Fruit fly (Drosophila melanogaster): ENCODE results near the gene CG13373.

CG13373 gene

DNA sequence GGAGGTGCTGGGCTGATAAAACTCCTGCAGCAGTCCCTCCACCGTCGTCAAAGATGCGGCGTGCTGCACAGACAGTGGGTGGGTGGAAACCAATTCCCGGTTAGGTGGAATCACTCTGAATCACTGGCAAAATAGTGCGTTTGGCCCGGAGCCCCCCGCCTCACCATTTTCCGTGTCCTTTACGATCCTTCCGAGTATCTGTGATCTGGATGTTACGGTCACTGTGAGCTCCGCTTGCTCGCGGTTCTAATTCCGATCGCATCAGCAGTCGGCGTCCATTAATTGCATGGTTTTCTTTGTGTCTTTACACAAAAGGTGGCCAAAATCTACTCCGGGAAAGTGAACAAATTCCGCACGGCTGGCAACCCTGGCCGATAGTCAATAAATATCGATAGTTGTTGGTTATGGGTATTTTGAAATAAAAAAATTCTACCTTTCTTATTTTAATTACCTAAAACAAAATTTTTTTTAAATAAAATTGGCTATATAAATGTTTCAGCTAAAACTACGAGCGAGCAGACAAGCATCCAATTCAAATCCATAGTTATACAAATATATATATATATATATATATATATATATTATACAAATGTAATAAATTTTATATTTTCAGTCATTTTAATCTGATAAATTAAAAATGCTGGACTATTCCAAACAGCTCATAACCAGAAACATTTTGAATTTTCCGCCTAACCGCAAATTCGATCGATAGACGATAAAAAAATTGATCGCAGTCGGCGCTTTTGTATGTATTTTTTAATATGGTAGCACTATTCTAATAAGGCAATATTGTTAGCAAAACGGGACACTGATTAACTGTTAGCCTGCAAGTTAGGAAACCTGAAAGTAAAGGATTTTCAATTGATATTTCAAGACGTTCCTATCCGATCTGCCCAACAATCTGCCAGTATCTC is at the start of gene CG13373, which contains the start of gene ebo:
Gene CG13373, plus strand, starts transcription at position 755 of the 914 bp plus-strand sequence.
Gene ebo, minus strand, starts transcription at position 350 of the 914 bp plus-strand sequence.
- TF ChIP-seq CG1621 (tag; optimal IDR thresholded peaks at IDR 0.05), result peak; percentile 95
- peak; percentile 48; the same call in 1 of the 2 replicates for TF ChIP-seq CG15336 (GFP tag; IDR thresholded peaks at IDR 0.05)
- peak; percentile 34 for TF ChIP-seq CG3032 (tag; optimal IDR thresholded peaks at IDR 0.05)
- peak; percentile 30 for TF ChIP-seq CG34406 (GFP tag; optimal IDR thresholded peaks at IDR 0.05)
- peak; percentile 7 for TF ChIP-seq CG8632 (GFP tag; optimal IDR thresholded peaks at IDR 0.05)
- TF ChIP-seq CG6163 (GFP tag; IDR thresholded peaks at IDR 0.05), result 0 out of 3 replicates have a peak, but pooled peaks have one; percentile 29
- peak; percentile 1 for TF ChIP-seq CG31627 (GFP tag; optimal IDR thresholded peaks at IDR 0.05)
- TF ChIP-seq ss (GFP tag; optimal IDR thresholded peaks at IDR 0.05), result no peak
- peak; percentile 21 for TF ChIP-seq esn (GFP tag; optimal IDR thresholded peaks at IDR 0.05)
- peak; percentile 38 for TF ChIP-seq Eip78C (GFP tag)
- TF ChIP-seq Hr39 (GFP tag; optimal IDR thresholded peaks at IDR 0.05), result no peak
- TF ChIP-seq Sox102F (GFP tag; optimal IDR thresholded peaks at IDR 0.05), result no peak
- TF ChIP-seq eg (GFP tag; IDR thresholded peaks at IDR 0.05), result peak; percentile 52; the same call in 2 of the 3 replicates
- peak; percentile 23 for TF ChIP-seq lz (GFP tag; optimal IDR thresholded peaks at IDR 0.05)
- peak; percentile 19 for TF ChIP-seq CG6792 (GFP tag; optimal IDR thresholded peaks at IDR 0.05)
- TF ChIP-seq CG6808 (GFP tag; optimal IDR thresholded peaks at IDR 0.05), result no peak
- TF ChIP-seq CG10631 (GFP tag; optimal IDR thresholded peaks at IDR 0.05), result peak; percentile 55
- no peak for TF ChIP-seq OdsH (GFP tag; optimal IDR thresholded peaks at IDR 0.05)
- no peak for TF ChIP-seq fkh (GFP tag; optimal IDR thresholded peaks at IDR 0.05)
- TF ChIP-seq Sox14 (GFP tag; optimal IDR thresholded peaks at IDR 0.05), result peak; percentile 84

DNA sequence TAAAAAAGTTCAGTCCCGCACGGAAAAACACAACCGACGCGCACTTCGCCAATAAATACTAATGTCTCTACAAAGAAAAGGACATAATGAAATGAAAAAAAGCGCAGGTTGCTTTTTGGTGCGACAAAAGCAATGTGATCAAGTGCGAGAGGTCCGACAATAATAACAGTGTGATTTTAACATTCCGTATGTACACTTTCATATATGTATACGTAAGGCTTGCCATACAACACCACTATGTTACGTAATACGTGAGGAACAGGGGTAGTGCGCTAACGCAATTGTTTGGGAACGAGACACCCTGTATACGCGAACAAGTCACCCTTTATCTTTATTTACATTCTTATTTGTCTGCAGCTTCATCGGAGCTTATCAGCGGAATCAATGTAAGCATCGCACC is 48.6 kb upstream of the CG13373 start:
- no peak for TF ChIP-seq salr (GFP tag; optimal IDR thresholded peaks at IDR 0.05)
- no peak for TF ChIP-seq Sox102F (GFP tag; optimal IDR thresholded peaks at IDR 0.05)
- no peak for TF ChIP-seq CG34406 (GFP tag; optimal IDR thresholded peaks at IDR 0.05)
- no peak for TF ChIP-seq dac (GFP tag; optimal IDR thresholded peaks at IDR 0.05)
- no peak for TF ChIP-seq CG10669 (GFP tag; optimal IDR thresholded peaks at IDR 0.05)
- no peak for TF ChIP-seq Lpt (GFP tag; optimal IDR thresholded peaks at IDR 0.05)
- TF ChIP-seq eg (GFP tag; IDR thresholded peaks at IDR 0.05), result no peak
- no peak for TF ChIP-seq Blimp-1 (GFP tag; optimal IDR thresholded peaks at IDR 0.05)
- TF ChIP-seq CG32006 (GFP tag; optimal IDR thresholded peaks at IDR 0.05), result no peak
- no peak for TF ChIP-seq Ets21C (GFP tag; optimal IDR thresholded peaks at IDR 0.05)

DNA sequence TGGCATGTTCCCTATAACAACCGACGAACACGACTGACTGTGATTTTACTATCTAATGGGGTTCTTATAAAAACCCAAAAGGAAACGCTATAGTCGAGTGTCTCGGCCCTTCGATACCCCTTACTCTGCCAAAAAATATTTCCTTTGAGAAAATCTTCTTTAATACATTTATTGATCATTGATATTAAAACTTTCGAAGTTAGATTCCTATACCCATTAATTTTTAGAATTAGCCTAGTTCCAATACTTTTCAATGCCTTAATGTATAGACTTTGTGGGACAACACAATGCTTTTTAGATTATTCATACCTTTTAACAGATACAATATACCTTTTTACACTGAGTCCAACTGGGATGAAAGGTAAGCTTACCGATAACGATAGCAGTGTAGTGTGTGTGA is 39.4 kb upstream of the CG13373 start, which contains the start of gene Pgcl:
Gene Pgcl, minus strand, starts transcription at position 45 of the 400 bp plus-strand sequence.
- TF ChIP-seq Blimp-1 (GFP tag; optimal IDR thresholded peaks at IDR 0.05) (no peak), topi (GFP tag; optimal IDR thresholded peaks at IDR 0.05) (no peak), esn (GFP tag; optimal IDR thresholded peaks at IDR 0.05) (no peak), Eip78C (GFP tag) (no peak), Hr4 (GFP tag; optimal IDR thresholded peaks at IDR 0.05) (no peak), CG11294 (GFP tag; IDR thresholded peaks at IDR 0.05) (no peak), Sox15 (GFP tag; optimal IDR thresholded peaks at IDR 0.05) (no peak), CG10669 (GFP tag; optimal IDR thresholded peaks at IDR 0.05) (no peak), Lpt (GFP tag; optimal IDR thresholded peaks at IDR 0.05) (no peak), Smox (GFP tag; optimal IDR thresholded peaks at IDR 0.05) (no peak), Eip75B (GFP tag; optimal IDR thresholded peaks at IDR 0.05) (no peak), eg (GFP tag; IDR thresholded peaks at IDR 0.05) (no peak)

DNA sequence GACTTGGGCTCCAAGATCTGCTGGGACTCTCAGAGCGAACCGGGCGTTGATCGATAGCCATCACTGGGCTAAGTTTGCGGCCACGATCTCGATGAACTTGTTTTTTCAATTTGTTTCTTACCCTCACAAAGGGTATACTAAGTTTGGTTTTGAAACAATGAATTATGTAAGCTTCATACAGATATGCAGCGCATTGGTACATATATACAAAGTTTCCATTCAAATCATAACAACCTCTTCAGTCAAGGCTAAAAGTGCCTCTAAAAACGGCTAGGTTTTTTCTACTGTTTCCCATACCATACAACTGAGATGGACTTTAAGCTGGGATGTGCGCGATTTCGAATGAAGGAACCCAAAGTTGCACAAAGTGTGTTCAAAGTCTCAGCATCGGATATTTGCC is 35.5 kb upstream of the CG13373 start:
- no peak for TF ChIP-seq cyc (GFP tag; optimal IDR thresholded peaks at IDR 0.05)
- TF ChIP-seq net (GFP tag; optimal IDR thresholded peaks at IDR 0.05), result no peak
- peak; percentile 28 for TF ChIP-seq topi (GFP tag; optimal IDR thresholded peaks at IDR 0.05)
- TF ChIP-seq CG6792 (GFP tag; optimal IDR thresholded peaks at IDR 0.05), result no peak
- peak; percentile 48 for TF ChIP-seq Sox102F (GFP tag; optimal IDR thresholded peaks at IDR 0.05)
- TF ChIP-seq vri (GFP tag; optimal IDR thresholded peaks at IDR 0.05), result no peak
- TF ChIP-seq CG8119 (GFP tag; IDR thresholded peaks at IDR 0.05), result no peak
- TF ChIP-seq Sox15 (GFP tag; optimal IDR thresholded peaks at IDR 0.05), result no peak
- no peak for TF ChIP-seq CG8632 (GFP tag; optimal IDR thresholded peaks at IDR 0.05)
- no peak for TF ChIP-seq Blimp-1 (GFP tag; optimal IDR thresholded peaks at IDR 0.05)
- no peak for TF ChIP-seq CG15336 (GFP tag; IDR thresholded peaks at IDR 0.05)
- no peak for TF ChIP-seq CG11902 (GFP tag; optimal IDR thresholded peaks at IDR 0.05)
- TF ChIP-seq CG31627 (GFP tag; optimal IDR thresholded peaks at IDR 0.05), result peak; percentile 5
- TF ChIP-seq CG6163 (GFP tag; IDR thresholded peaks at IDR 0.05), result no peak
- no peak for TF ChIP-seq CG6854 (GFP tag; optimal IDR thresholded peaks at IDR 0.05)
- no peak for TF ChIP-seq Eip93F (GFP tag; optimal IDR thresholded peaks at IDR 0.05)
- peak; percentile 13 for TF ChIP-seq Hr39 (GFP tag; optimal IDR thresholded peaks at IDR 0.05)
- no peak for TF ChIP-seq CG6808 (GFP tag; optimal IDR thresholded peaks at IDR 0.05)
- TF ChIP-seq CG3919 (GFP tag; optimal IDR thresholded peaks at IDR 0.05), result no peak
- no peak for TF ChIP-seq dac (GFP tag; optimal IDR thresholded peaks at IDR 0.05)
- TF ChIP-seq eg (GFP tag; IDR thresholded peaks at IDR 0.05), result no peak
- peak; percentile 11 for TF ChIP-seq Smox (GFP tag; optimal IDR thresholded peaks at IDR 0.05)
- TF ChIP-seq Hr4 (GFP tag; optimal IDR thresholded peaks at IDR 0.05), result no peak

All from whole organism, prepupa.